Fruit fly (Drosophila melanogaster) whole organism, embryonic: ENCODE measurements around the gene CG32036.
A peak's percentile ranks its signal among the peaks of the same experiment; 100 is the strongest.

Experiments
- CG10147 ChIP-seq: fragments of 200-800 bp; sonication (Bioruptor generic); optimal IDR thresholded peaks from 2 replicates; lab custom pipeline; 2019; ENCODE audit warnings: missing biosample characterization, mild to moderate bottlenecking, missing genetic modification characterization, moderate library complexity
- CG10209 ChIP-seq: fragments of 200-800 bp; sonication (Bioruptor generic); optimal IDR thresholded peaks from 3 replicates; lab custom pipeline; 2017; ENCODE audit warnings: missing biosample characterization, mild to moderate bottlenecking, missing genetic modification characterization, missing genetic modification reagents
- CG1024 ChIP-seq: fragments of 200-800 bp; sonication (Bioruptor generic); IDR thresholded peaks from 2 replicates; pipeline ENCODE4 v1.3.6; 2022; ENCODE audit warnings: missing biosample characterization, missing genetic modification characterization
- CG10366 ChIP-seq: fragments of 200-800 bp; sonication (Bioruptor generic); IDR thresholded peaks from 2 replicates; pipeline ENCODE4 v1.3.6; 2022; ENCODE audit warnings: missing biosample characterization, missing genetic modification characterization
- CG10654 ChIP-seq: fragments of 200-800 bp; sonication (Bioruptor generic); optimal IDR thresholded peaks from 2 replicates; lab custom pipeline; 2016; ENCODE audit warnings: missing biosample characterization, missing genetic modification characterization
- CG11723 ChIP-seq: fragments of 200-800 bp; sonication (Bioruptor generic); optimal IDR thresholded peaks from 2 replicates; lab custom pipeline; 2017; ENCODE audit warnings: missing biosample characterization, mild to moderate bottlenecking, missing genetic modification characterization
- CG1233 ChIP-seq: fragments of 200-800 bp; sonication (Bioruptor generic); optimal IDR thresholded peaks from 4 replicates; lab custom pipeline; 2018; ENCODE audit warnings: missing biosample characterization, mild to moderate bottlenecking, missing genetic modification characterization
- CG14860 ChIP-seq: fragments of 200-800 bp; sonication (Bioruptor generic); IDR thresholded peaks from 3 replicates; pipeline ENCODE4 v1.3.6; 2022; ENCODE audit warnings: missing biosample characterization, missing genetic modification characterization; ENCODE audit not compliant: partially characterized antibody
- CG15479 ChIP-seq: fragments of 200-800 bp; sonication (Bioruptor generic); optimal IDR thresholded peaks from 3 replicates; lab custom pipeline; 2019; ENCODE audit warnings: missing biosample characterization, mild to moderate bottlenecking, missing genetic modification characterization, moderate library complexity
- CG1603 ChIP-seq: fragments of 200-800 bp; sonication (Bioruptor generic); optimal IDR thresholded peaks from 2 replicates; lab custom pipeline; 2019; ENCODE audit warnings: missing biosample characterization, mild to moderate bottlenecking, missing genetic modification characterization, moderate library complexity
- CG1832 ChIP-seq: fragments of 200-800 bp; sonication (Bioruptor generic); optimal IDR thresholded peaks from 2 replicates; lab custom pipeline; 2017; ENCODE audit warnings: missing biosample characterization, mild to moderate bottlenecking, missing genetic modification characterization, inconsistent platforms
- CG2712 ChIP-seq: fragments of 200-800 bp; optimal IDR thresholded peaks from 3 replicates; lab custom pipeline; 2019; ENCODE audit warnings: missing biosample characterization, mild to moderate bottlenecking, missing genetic modification characterization, moderate library complexity
- CG31388 ChIP-seq: fragments of 200-800 bp; sonication (Bioruptor generic); optimal IDR thresholded peaks from 2 replicates; lab custom pipeline; 2016; ENCODE audit warnings: missing biosample characterization, missing genetic modification characterization
- CG4854 ChIP-seq: fragments of 200-800 bp; sonication (Bioruptor generic); optimal IDR thresholded peaks from 2 replicates; lab custom pipeline; 2016; ENCODE audit warnings: missing biosample characterization, missing genetic modification characterization, inconsistent platforms
- CG6683 ChIP-seq: fragments of 200-800 bp; sonication (Bioruptor generic); optimal IDR thresholded peaks from 2 replicates; lab custom pipeline; 2017; ENCODE audit warnings: missing biosample characterization, mild to moderate bottlenecking, missing genetic modification characterization, missing genetic modification reagents
- CG6689 ChIP-seq: fragments of 200-800 bp; sonication (Bioruptor generic); IDR thresholded peaks from 2 replicates; pipeline ENCODE4 v1.3.6; 2022; ENCODE audit warnings: missing biosample characterization, missing genetic modification characterization
- CG7556 ChIP-seq: fragments of 200-800 bp; sonication (Bioruptor generic); optimal IDR thresholded peaks from 2 replicates; lab custom pipeline; 2017; ENCODE audit warnings: missing biosample characterization, mild to moderate bottlenecking, missing genetic modification characterization
- CG7839 ChIP-seq: fragments of 200-800 bp; sonication (Bioruptor generic); optimal IDR thresholded peaks from 3 replicates; lab custom pipeline; 2018; ENCODE audit warnings: missing biosample characterization, mild to moderate bottlenecking, missing genetic modification characterization, moderate library complexity
- CG7928 ChIP-seq: fragments of 200-800 bp; sonication (Bioruptor generic); optimal IDR thresholded peaks from 2 replicates; lab custom pipeline; 2017; ENCODE audit warnings: missing biosample characterization, mild to moderate bottlenecking, missing genetic modification characterization
- CG8478 ChIP-seq: fragments of >200 bp; optimal IDR thresholded peaks from 2 replicates; lab custom pipeline; 2018
- Dref ChIP-seq: fragments of 200-800 bp; sonication (Bioruptor generic); IDR thresholded peaks from 2 replicates; pipeline ENCODE4 v1.3.6; 2022; ENCODE audit warnings: missing biosample characterization, missing genetic modification characterization
- Hmr ChIP-seq: fragments of 200-800 bp; sonication (Bioruptor generic); optimal IDR thresholded peaks from 3 replicates; lab custom pipeline; 2017; ENCODE audit warnings: mild to moderate bottlenecking, missing biosample characterization, missing genetic modification reagents, missing genetic modification characterization
- Hr3 ChIP-seq: fragments of 200-800 bp; sonication (Bioruptor generic); optimal IDR thresholded peaks from 3 replicates; lab custom pipeline; 2016; ENCODE audit warnings: missing biosample characterization, missing genetic modification characterization
- Mrtf ChIP-seq: fragments of 200-800 bp; sonication (Bioruptor generic); IDR thresholded peaks from 3 replicates; pipeline ENCODE4 v1.3.6; 2022; ENCODE audit warnings: missing biosample characterization, missing genetic modification characterization
- NC2β ChIP-seq: fragments of 200-800 bp; sonication (Bioruptor generic); optimal IDR thresholded peaks from 2 replicates; lab custom pipeline; 2016; ENCODE audit warnings: missing biosample characterization, missing genetic modification characterization
- Nf-YC ChIP-seq: fragments of 200-800 bp; optimal IDR thresholded peaks from 3 replicates; lab custom pipeline; 2019; ENCODE audit warnings: missing biosample characterization, mild to moderate bottlenecking, missing genetic modification characterization, moderate library complexity
- Oli ChIP-seq: fragments of 200-800 bp; sonication (Bioruptor generic); optimal IDR thresholded peaks from 2 replicates; lab custom pipeline; 2018; ENCODE audit warnings: missing biosample characterization, mild to moderate bottlenecking, missing genetic modification characterization, moderate library complexity
- Ptx1 ChIP-seq: fragments of 200-800 bp; sonication (Bioruptor generic); IDR thresholded peaks from 2 replicates; pipeline ENCODE4 v1.3.6; 2022; ENCODE audit warnings: missing biosample characterization, missing genetic modification characterization
- Sry-δ ChIP-seq: fragments of 200-800 bp; sonication (Bioruptor generic); optimal IDR thresholded peaks from 2 replicates; lab custom pipeline; 2016; ENCODE audit warnings: missing biosample characterization, missing genetic modification characterization
- Trl ChIP-seq, 3 experiments: fragments of >200 bp in 2 of 3; fragments of 200-800 bp in 1 of 3; sonication (Bioruptor generic) in 1 of 3; optimal IDR thresholded peaks; 2 replicates in 1 of 3; 3 replicates in 2 of 3; lab custom pipeline; 2016 to 2017; ENCODE audit warnings: missing biosample characterization in 1 of 3, missing genetic modification characterization in 1 of 3
- ase ChIP-seq: fragments of 200-800 bp; sonication (Bioruptor generic); IDR thresholded peaks from 3 replicates; pipeline ENCODE4 v1.3.6; 2022; ENCODE audit warnings: missing biosample characterization, missing genetic modification characterization
- ash1 ChIP-seq: fragments of 200-800 bp; sonication (Bioruptor generic); optimal IDR thresholded peaks from 2 replicates; lab custom pipeline; 2018; ENCODE audit warnings: missing biosample characterization, mild to moderate bottlenecking, missing genetic modification characterization
- bbx ChIP-seq: fragments of 200-800 bp; sonication (Bioruptor generic); IDR thresholded peaks from 2 replicates; pipeline ENCODE4 v1.3.6; 2022; ENCODE audit warnings: missing biosample characterization, missing genetic modification characterization; ENCODE audit not compliant: partially characterized antibody
- cg ChIP-seq: fragments of 200-800 bp; sonication (Bioruptor generic); optimal IDR thresholded peaks from 3 replicates; lab custom pipeline; 2019; ENCODE audit warnings: missing biosample characterization, mild to moderate bottlenecking, missing genetic modification characterization, moderate library complexity
- crc ChIP-seq: fragments of 200-800 bp; sonication (Bioruptor generic); optimal IDR thresholded peaks from 2 replicates; lab custom pipeline; 2016; ENCODE audit warnings: missing biosample characterization, missing genetic modification characterization
- crp ChIP-seq, 2 experiments: fragments of 200-800 bp; sonication (Bioruptor generic); optimal IDR thresholded peaks; 2 replicates in 1 of 2; 3 replicates in 1 of 2; lab custom pipeline; 2017; ENCODE audit warnings: missing biosample characterization in 2 of 2, missing genetic modification characterization in 2 of 2, mild to moderate bottlenecking in 1 of 2, moderate library complexity in 1 of 2
- dm ChIP-seq: fragments of 200-800 bp; sonication (Bioruptor generic); optimal IDR thresholded peaks from 3 replicates; lab custom pipeline; 2016; ENCODE audit warnings: missing biosample characterization, missing genetic modification characterization
- eve ChIP-seq, 2 experiments: fragments of >200 bp; optimal IDR thresholded peaks; 2 replicates each; lab custom pipeline; 2017; ENCODE audit warnings: missing biosample characterization in 2 of 2, missing genetic modification characterization in 2 of 2
- ewg ChIP-seq: fragments of 200-800 bp; sonication (Bioruptor generic); optimal IDR thresholded peaks from 3 replicates; lab custom pipeline; 2017; ENCODE audit warnings: mild to moderate bottlenecking, missing biosample characterization, missing genetic modification reagents, missing genetic modification characterization
- pum ChIP-seq: fragments of 200-800 bp; sonication (Bioruptor generic); optimal IDR thresholded peaks from 2 replicates; lab custom pipeline; 2016; ENCODE audit warnings: missing biosample characterization, missing genetic modification characterization
- rib ChIP-seq: fragments of 200-800 bp; sonication (Bioruptor generic); IDR thresholded peaks from 2 replicates; pipeline ENCODE4 v1.3.6; 2022; ENCODE audit warnings: missing biosample characterization, missing genetic modification characterization
- row ChIP-seq: fragments of 200-800 bp; sonication (Bioruptor generic); IDR thresholded peaks from 3 replicates; pipeline ENCODE4 v1.3.6; 2022; ENCODE audit warnings: missing biosample characterization, missing genetic modification characterization
- scrt ChIP-seq: fragments of 200-800 bp; sonication (Bioruptor generic); optimal IDR thresholded peaks from 2 replicates; lab custom pipeline; 2018; ENCODE audit warnings: missing biosample characterization, mild to moderate bottlenecking, missing genetic modification characterization, moderate library complexity
- seq ChIP-seq: fragments of 200-800 bp; sonication (Bioruptor generic); IDR thresholded peaks from 2 replicates; pipeline ENCODE4 v1.3.6; 2022; ENCODE audit warnings: missing biosample characterization, missing genetic modification characterization
- slou ChIP-seq: fragments of 200-800 bp; sonication (Bioruptor generic); optimal IDR thresholded peaks from 3 replicates; lab custom pipeline; 2016; ENCODE audit warnings: missing biosample characterization, missing genetic modification characterization
- slp2 ChIP-seq: fragments of 200-800 bp; sonication (Bioruptor generic); optimal IDR thresholded peaks from 2 replicates; lab custom pipeline; 2016; ENCODE audit warnings: missing biosample characterization, missing genetic modification characterization
- sug ChIP-seq: fragments of 200-800 bp; optimal IDR thresholded peaks from 2 replicates; lab custom pipeline; 2019; ENCODE audit warnings: missing biosample characterization, mild to moderate bottlenecking, missing genetic modification characterization, moderate library complexity
- tin ChIP-seq: fragments of 200-800 bp; sonication (Bioruptor generic); optimal IDR thresholded peaks from 3 replicates; lab custom pipeline; 2016; ENCODE audit warnings: missing biosample characterization, missing genetic modification characterization
- usp ChIP-seq: fragments of >200 bp; optimal IDR thresholded peaks from 2 replicates; lab custom pipeline; 2017; ENCODE audit warnings: missing biosample characterization, missing genetic modification characterization
- zfh2 ChIP-seq: fragments of 200-800 bp; sonication (Bioruptor generic); optimal IDR thresholded peaks from 2 replicates; lab custom pipeline; 2016; ENCODE audit warnings: missing biosample characterization, missing genetic modification characterization

Gene CG32036

dm6 chr3L:9462247-9462769, 26.7 kb downstream of the CG32036 start (continued):
- TF ChIP-seq Nf-YC (tag; lab: Kevin White, UChicago) (peak; percentile 81), CG1024 (GFP tag; lab: Robert Waterston, UW) (peak; percentile 9; the same call in 1 of the 2 replicates), tin (GFP tag; lab: Kevin White, UChicago) (peak; percentile 86), CG7839 (tag; lab: Kevin White, UChicago) (peak; percentile 91), slou (no peak), slp2 (GFP tag; lab: Kevin White, UChicago) (peak; percentile 77), crp (GFP tag; optimal IDR thresholded peaks at IDR 0.05; lab: Kevin White, UChicago) (peak in 1 of 2 experiments; percentile 21), CG2712 (tag; lab: Kevin White, UChicago) (peak; percentile 96), row (peak; percentile 96), scrt (peak; percentile 90), CG10654 (GFP tag; lab: Kevin White, UChicago) (peak; percentile 74), Trl (optimal IDR thresholded peaks at IDR 0.05; lab: Kevin White, UChicago) (peak; percentile 43 to 96), Trl (GFP tag; optimal IDR thresholded peaks at IDR 0.05; lab: Kevin White, UChicago) (peak; percentile 80), zfh2 (GFP tag; lab: Kevin White, UChicago) (peak; percentile 58), CG6683 (GFP tag; lab: Kevin White, UChicago) (peak; percentile 84), sug (tag; lab: Kevin White, UChicago) (peak; percentile 74), CG1233 (peak; percentile 77), CG10209 (GFP tag; lab: Kevin White, UChicago) (peak; percentile 88), CG4854 (GFP tag; lab: Kevin White, UChicago) (peak; percentile 81), usp (no peak), Sry-δ (GFP tag; lab: Kevin White, UChicago) (peak; percentile 15), CG31388 (no peak), CG10147 (GFP tag; lab: Kevin White, UChicago) (peak; percentile 93), NC2β (GFP tag; lab: Kevin White, UChicago) (peak; percentile 67), CG6689 (GFP tag; lab: Robert Waterston, UW) (peak; percentile 82), pum (GFP tag; lab: Kevin White, UChicago) (peak; percentile 72), CG14860 (GFP tag; lab: Robert Waterston, UW) (no peak), seq (peak; percentile 82), Mrtf (GFP tag; lab: Robert Waterston, UW) (peak; percentile 65; the same call in 1 of the 3 replicates), CG8478 (lab: Kevin White, UChicago) (no peak), ewg (GFP tag; lab: Kevin White, UChicago) (peak; percentile 69), CG1832 (GFP tag; lab: Kevin White, UChicago) (no peak), Hr3 (GFP tag; lab: Kevin White, UChicago) (peak; percentile 63), CG1603 (peak; percentile 80), CG11723 (GFP tag; lab: Kevin White, UChicago) (peak; percentile 81), crc (GFP tag; lab: Kevin White, UChicago) (peak; percentile 63), cg (GFP tag; lab: Kevin White, UChicago) (no peak), Hmr (GFP tag; lab: Kevin White, UChicago) (peak; percentile 92), Ptx1 (GFP tag; lab: Robert Waterston, UW) (peak; percentile 69), CG10366 (peak; percentile 63), rib (no peak), ase (no peak), eve (GFP tag; optimal IDR thresholded peaks at IDR 0.05; lab: Kevin White, UChicago) (no peak), dm (GFP tag; lab: Kevin White, UChicago) (no peak), CG7556 (GFP tag; lab: Kevin White, UChicago) (peak; percentile 96), CG7928 (GFP tag; lab: Kevin White, UChicago) (peak; percentile 25), ash1 (GFP tag; lab: Kevin White, UChicago) (peak; percentile 20), bbx (GFP tag; lab: Robert Waterston, UW) (peak; percentile 72), Dref (GFP tag; lab: Robert Waterston, UW) (no peak), CG15479 (peak; percentile 76), Oli (peak; percentile 87)
